Worm (Caenorhabditis elegans): Measurements from ENCODE around the gene nhr-98.

DNA sequence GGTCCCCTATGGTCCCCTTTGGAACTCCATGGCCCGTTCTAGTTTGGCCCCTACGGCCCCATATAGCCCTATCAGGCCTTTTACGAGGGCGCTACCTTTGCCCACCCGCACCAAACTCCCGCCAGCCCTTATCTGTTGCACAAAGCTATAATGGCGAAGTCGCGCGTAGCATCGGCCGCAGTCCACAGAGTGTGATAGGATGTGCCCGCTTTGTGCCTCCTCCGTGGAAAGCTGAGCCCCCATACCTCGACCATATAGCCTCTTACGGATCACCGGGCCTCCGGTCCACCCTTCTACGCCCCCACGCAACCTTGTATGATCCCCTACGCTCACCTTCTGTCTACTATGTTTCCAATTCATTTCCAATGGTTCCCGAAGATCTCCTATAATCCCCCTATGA, 6.7 kb upstream of the nhr-98 start:
- TF ChIP-seq skn-1 (tag; optimal IDR thresholded peaks at IDR 0.05): no peak
- TF ChIP-seq egl-27 (tag; optimal IDR thresholded peaks at IDR 0.05): no peak
- TF ChIP-seq mdl-1 (tag; optimal IDR thresholded peaks at IDR 0.05): no peak
- TF ChIP-seq lin-13 (GFP tag; optimal IDR thresholded peaks at IDR 0.05): no peak
